Worm (Caenorhabditis elegans) whole organism, late embryonic: ENCODE results near the gene srh-194.

ENCODE experiments used
- Y22D7AL.16 ChIP-seq: sonication (generic microtip); optimal IDR thresholded peaks from 2 replicates; lab custom pipeline; 2016; ENCODE audit warnings: missing genetic modification characterization, missing compliant biosample characterization
- elt-2 ChIP-seq: sonication (generic microtip); optimal IDR thresholded peaks from 2 replicates; lab custom pipeline; 2016; ENCODE audit warnings: missing genetic modification reagents, missing genetic modification characterization, missing compliant biosample characterization
- fkh-10 ChIP-seq: fragments of 150-350 bp; optimal IDR thresholded peaks from 2 replicates; lab custom pipeline; 2014; ENCODE audit warnings: missing biosample characterization, missing genetic modification reagents, missing genetic modification characterization
- fkh-6 ChIP-seq: sonication (generic microtip); optimal IDR thresholded peaks from 2 replicates; lab custom pipeline; 2016; ENCODE audit warnings: missing genetic modification characterization, missing compliant biosample characterization
- lin-11 ChIP-seq: fragments of 200-800 bp; sonication (Bioruptor generic); optimal IDR thresholded peaks from 2 replicates; lab custom pipeline; 2018; ENCODE audit warnings: mild to moderate bottlenecking, missing genetic modification characterization, missing compliant biosample characterization
- nfya-1 ChIP-seq: sonication (generic microtip); optimal IDR thresholded peaks from 2 replicates; lab custom pipeline; 2017; ENCODE audit warnings: missing genetic modification characterization, mild to moderate bottlenecking, missing compliant biosample characterization, antibody characterized with exemption, moderate library complexity
- pha-4 ChIP-seq: fragments of 150-350 bp; optimal IDR thresholded peaks from 2 replicates; lab custom pipeline; 2018; ENCODE audit warnings: missing biosample characterization, missing genetic modification reagents, missing genetic modification characterization
- unc-86 ChIP-seq: sonication (generic microtip); optimal IDR thresholded peaks from 2 replicates; lab custom pipeline; 2016; ENCODE audit warnings: missing genetic modification characterization, missing compliant biosample characterization

DNA sequence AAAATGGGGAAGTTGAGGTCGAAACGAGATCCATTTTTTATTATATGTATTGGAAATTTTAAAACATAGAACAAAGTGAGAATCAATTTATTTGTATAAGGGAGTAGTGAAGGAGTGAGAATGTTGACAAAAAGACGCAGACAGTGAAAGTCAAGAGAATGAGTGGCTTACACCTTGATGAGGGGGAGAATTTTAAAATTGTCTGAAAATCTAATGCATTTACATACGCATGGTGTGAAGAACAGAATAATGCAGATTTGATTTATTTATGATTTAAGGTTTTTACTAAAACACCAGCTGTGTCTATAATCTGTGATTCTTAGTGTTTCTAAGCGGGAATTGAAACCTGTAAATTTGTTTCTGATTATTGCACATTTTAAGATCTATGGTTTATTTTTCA lies 32.1 kb upstream of the srh-194 start, which contains the start of gene nhr-125:
- TF ChIP-seq Y22D7AL.16 (no peak), unc-86 (tag; lab: Kevin White, UChicago) (no peak), fkh-6 (tag; lab: Kevin White, UChicago) (no peak), nfya-1 (tag; lab: Kevin White, UChicago) (no peak), pha-4 (tag; lab: Kevin White, UChicago) (no peak), elt-2 (tag; lab: Kevin White, UChicago) (no peak), fkh-10 (GFP tag; lab: Kevin White, UChicago) (no peak), lin-11 (tag; lab: Kevin White, UChicago) (no peak)
